Fruit fly (Drosophila melanogaster): ENCODE measurements around the gene CG11854.

The CG11854 gene

DNA sequence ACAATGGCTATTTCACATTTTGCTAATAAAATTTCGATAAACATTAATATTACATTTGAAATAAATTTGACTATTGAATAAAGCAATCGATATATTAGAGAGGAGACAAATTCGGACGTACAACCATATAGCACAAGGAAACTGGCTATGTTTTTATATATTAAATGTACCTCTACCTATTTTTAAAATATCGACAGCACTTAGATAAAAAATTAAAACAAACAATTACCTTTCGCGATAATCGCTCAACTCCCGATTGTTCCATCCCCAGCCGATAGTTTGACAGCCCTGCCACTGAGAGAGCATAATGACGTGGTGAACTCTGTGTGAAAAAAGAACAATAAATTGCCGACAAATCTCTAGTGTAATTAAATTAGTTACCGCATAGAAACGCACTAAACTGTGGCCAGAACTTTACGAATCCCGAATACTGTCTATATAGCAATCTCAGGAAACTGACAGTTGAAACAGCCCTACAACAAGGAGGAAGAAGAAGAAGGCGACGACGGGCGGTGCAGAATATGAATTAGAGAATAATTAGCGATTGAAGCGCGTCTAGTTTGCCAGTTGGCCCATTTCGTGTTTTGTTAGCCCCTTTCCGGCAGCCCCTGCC lies 16.9 kb downstream of the CG11854 start, which contains the start of gene CG11857 (continued):
- TF ChIP-seq CG8089 (GFP tag; optimal IDR thresholded peaks at IDR 0.05): peak; percentile 97
- peak; percentile 83 for TF ChIP-seq CG10321 (GFP tag; IDR thresholded peaks at IDR 0.05)
- peak; percentile 96 for TF ChIP-seq CG9876 (GFP tag; optimal IDR thresholded peaks at IDR 0.05)
- peak; percentile 95 for TF ChIP-seq CG7357 (GFP tag; IDR thresholded peaks at IDR 0.05)
- TF ChIP-seq CG15601 (tag; optimal IDR thresholded peaks at IDR 0.05): peak; percentile 96
- no peak for TF ChIP-seq lov (optimal IDR thresholded peaks at IDR 0.05)
- peak; percentile 98 for TF ChIP-seq lov (GFP tag; IDR thresholded peaks at IDR 0.05)
- peak; percentile 99 for TF ChIP-seq lilli (GFP tag; optimal IDR thresholded peaks at IDR 0.05)
- peak; percentile 97 for TF ChIP-seq seq (GFP tag; IDR thresholded peaks at IDR 0.05)
- TF ChIP-seq lola (GFP tag; optimal IDR thresholded peaks at IDR 0.05): peak in 1 of 3 experiments; percentile 97
- peak; percentile 96 for TF ChIP-seq Hmx (GFP tag; optimal IDR thresholded peaks at IDR 0.05)
- TF ChIP-seq bigmax (GFP tag; optimal IDR thresholded peaks at IDR 0.05): peak; percentile 60
- TF ChIP-seq HLH54F (GFP tag; optimal IDR thresholded peaks at IDR 0.05): peak; percentile 98
- peak; percentile 96 for TF ChIP-seq CG31441 (GFP tag; IDR thresholded peaks at IDR 0.05)
- peak; percentile 97 for TF ChIP-seq CG30431 (GFP tag; optimal IDR thresholded peaks at IDR 0.05)
- TF ChIP-seq emc (GFP tag; optimal IDR thresholded peaks at IDR 0.05): peak; percentile 94
- peak; percentile 97 for TF ChIP-seq bcd (GFP tag; optimal IDR thresholded peaks at IDR 0.05)
- TF ChIP-seq Rx (GFP tag; IDR thresholded peaks at IDR 0.05): peak; percentile 98
- TF ChIP-seq oc (tag; optimal IDR thresholded peaks at IDR 0.05): peak; percentile 94
- peak; percentile 96 for TF ChIP-seq aop (GFP tag; IDR thresholded peaks at IDR 0.05)
- peak; percentile 94 for TF ChIP-seq gcm (GFP tag; optimal IDR thresholded peaks at IDR 0.05)
- peak in 1 of 2 experiments; percentile 82 for TF ChIP-seq Dfd (GFP tag; optimal IDR thresholded peaks at IDR 0.05)
- TF ChIP-seq Nf-YB (GFP tag; optimal IDR thresholded peaks at IDR 0.05): peak; percentile 80
- TF ChIP-seq CG9727 (GFP tag; optimal IDR thresholded peaks at IDR 0.05): peak; percentile 98
- no peak for TF ChIP-seq cg (GFP tag; optimal IDR thresholded peaks at IDR 0.05)
- TF ChIP-seq CG8388 (GFP tag; optimal IDR thresholded peaks at IDR 0.05): peak; percentile 95
- no peak for TF ChIP-seq yki (optimal IDR thresholded peaks at IDR 0.05)
- peak; percentile 98 for TF ChIP-seq CG1233 (GFP tag; optimal IDR thresholded peaks at IDR 0.05)
- peak; percentile 93 for TF ChIP-seq dm (GFP tag; optimal IDR thresholded peaks at IDR 0.05)
- TF ChIP-seq tin (GFP tag; optimal IDR thresholded peaks at IDR 0.05): peak; percentile 99
- TF ChIP-seq Elba2 (GFP tag; optimal IDR thresholded peaks at IDR 0.05): peak; percentile 90
- TF ChIP-seq CG12744 (GFP tag; optimal IDR thresholded peaks at IDR 0.05): peak; percentile 95
- peak; percentile 45 to 68 for TF ChIP-seq tll (GFP tag; optimal IDR thresholded peaks at IDR 0.05)
- TF ChIP-seq CG18764 (GFP tag; optimal IDR thresholded peaks at IDR 0.05): peak; percentile 97
- TF ChIP-seq repo (GFP tag; optimal IDR thresholded peaks at IDR 0.05): peak; percentile 95
- peak; percentile 97 for TF ChIP-seq CG32767 (GFP tag; IDR thresholded peaks at IDR 0.05)
- TF ChIP-seq sob (GFP tag; IDR thresholded peaks at IDR 0.05): peak; percentile 100
- peak; percentile 97 for TF ChIP-seq Dad (GFP tag; optimal IDR thresholded peaks at IDR 0.05)
- TF ChIP-seq sr (GFP tag; IDR thresholded peaks at IDR 0.05): peak; percentile 87; the same call in 2 of the 3 replicates
- peak; percentile 98 for TF ChIP-seq Atf6 (GFP tag; IDR thresholded peaks at IDR 0.05)
- peak; percentile 95 for TF ChIP-seq Ravus (GFP tag; IDR thresholded peaks at IDR 0.05)
- peak; percentile 98 for TF ChIP-seq CG13775 (GFP tag; optimal IDR thresholded peaks at IDR 0.05)
- peak; percentile 98 for TF ChIP-seq Mad (GFP tag; optimal IDR thresholded peaks at IDR 0.05)
- TF ChIP-seq ab (GFP tag; optimal IDR thresholded peaks at IDR 0.05): peak; percentile 91
- TF ChIP-seq ap (GFP tag; IDR thresholded peaks at IDR 0.05): peak; percentile 97
- TF ChIP-seq rib (GFP tag; IDR thresholded peaks at IDR 0.05): peak; percentile 99
- peak; percentile 100 for TF ChIP-seq Med (GFP tag)
- peak; percentile 93 for TF ChIP-seq Bdp1 (GFP tag; optimal IDR thresholded peaks at IDR 0.05)
- TF ChIP-seq kni (GFP tag; optimal IDR thresholded peaks at IDR 0.05): peak; percentile 88
- peak; percentile 99 for TF ChIP-seq CG32532 (GFP tag; IDR thresholded peaks at IDR 0.05)
- TF ChIP-seq BtbVII (GFP tag; optimal IDR thresholded peaks at IDR 0.05): peak; percentile 91
